Worm (Caenorhabditis elegans): ENCODE results near the gene K04C1.5.

DNA sequence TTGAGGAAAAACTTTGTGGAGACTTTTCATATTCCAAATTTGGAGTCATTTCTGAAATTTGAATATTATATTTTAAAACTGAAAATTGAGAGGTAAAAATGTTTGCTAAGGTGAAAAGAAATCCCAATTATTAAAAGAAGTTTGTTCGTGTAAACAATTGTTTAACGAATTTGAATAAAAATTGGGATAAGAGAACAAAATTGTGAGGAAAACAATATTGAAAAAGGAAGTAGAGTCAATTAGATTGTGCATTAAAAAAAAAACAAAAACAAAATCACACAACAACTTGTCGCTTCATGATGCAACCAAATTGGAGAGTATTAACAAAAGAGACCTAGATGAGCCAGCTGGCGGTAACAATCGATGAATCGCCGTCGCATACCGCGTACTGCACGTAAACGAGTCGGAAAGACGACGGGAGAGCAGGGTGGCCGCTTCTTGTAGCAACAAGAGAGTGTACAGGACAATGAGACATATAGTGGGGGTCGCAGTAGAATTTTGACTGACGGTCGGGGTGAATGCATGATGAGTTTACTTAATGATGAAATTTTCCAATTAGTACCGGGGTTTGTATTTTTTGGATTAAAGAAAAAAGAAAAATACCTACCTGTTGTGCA, 4.4 kb upstream of the K04C1.5 start, which contains the start of gene K04C1.3:
- TF ChIP-seq ztf-11 (tag; optimal IDR thresholded peaks at IDR 0.05): no peak
- no peak for TF ChIP-seq madf-9 (GFP tag; conservative IDR thresholded peaks at IDR 0.05)
- TF ChIP-seq nhr-28 (tag; optimal IDR thresholded peaks at IDR 0.05): no peak
- TF ChIP-seq zag-1 (tag; optimal IDR thresholded peaks at IDR 0.05): no peak
- TF ChIP-seq Y75B8A.6 (GFP tag; IDR thresholded peaks at IDR 0.05): no peak
- no peak for TF ChIP-seq lin-29 (GFP tag; IDR thresholded peaks at IDR 0.05)
- TF ChIP-seq nhr-25 (tag; optimal IDR thresholded peaks at IDR 0.05; ENCODE audit: borderline replicate concordance, insufficient read depth): no peak
- TF ChIP-seq F49E8.2 (tag; optimal IDR thresholded peaks at IDR 0.05; ENCODE audit: borderline replicate concordance): no peak
- no peak for TF ChIP-seq lir-3 (tag; optimal IDR thresholded peaks at IDR 0.05)

All from whole organism, L4 larva.